4 fruit fly cellular contexts compared by ENCODE assay signal in genomic region chr2L:4222002-4222920, dm6.
TF ChIP-seq lines count a peak whose summit lies in the region.

No protein-coding gene starts in this region.

- TF ChIP-seq CTCF in whole organism, embryonic (GFP tag; optimal IDR thresholded peaks at IDR 0.05; lab: Kevin White, UChicago): no peak

TF ChIP-seq in whole organism, embryonic, 481 proteins besides CTCF, POLR2A, EP300 and RAD21 (continues in another document):
- peak; percentile 56; the same call in 1 of the 3 replicates for TF ChIP-seq CG6175 (GFP tag; IDR thresholded peaks at IDR 0.05; lab: Robert Waterston, UW)
- no peak for TF ChIP-seq CG34224 (GFP tag; IDR thresholded peaks at IDR 0.05; lab: Robert Waterston, UW; ENCODE audit: partially characterized antibody)
- TF ChIP-seq ind (GFP tag; optimal IDR thresholded peaks at IDR 0.05; lab: Kevin White, UChicago): no peak
- no peak for TF ChIP-seq pb (GFP tag; optimal IDR thresholded peaks at IDR 0.05; lab: Kevin White, UChicago)
- peak; percentile 66 for TF ChIP-seq CG10979 (tag; optimal IDR thresholded peaks at IDR 0.05; lab: Kevin White, UChicago)
- peak; percentile 80 for TF ChIP-seq kni (GFP tag; optimal IDR thresholded peaks at IDR 0.05; lab: Kevin White, UChicago)
- TF ChIP-seq z (GFP tag; IDR thresholded peaks at IDR 0.05; lab: Robert Waterston, UW): peak; percentile 47; the same call in 1 of the 3 replicates
- peak; percentile 46 for TF ChIP-seq gem (tag; optimal IDR thresholded peaks at IDR 0.05; lab: Kevin White, UChicago)
- no peak for TF ChIP-seq bcd (GFP tag; optimal IDR thresholded peaks at IDR 0.05; lab: Kevin White, UChicago)
- TF ChIP-seq CG17829 (tag; optimal IDR thresholded peaks at IDR 0.05; lab: Kevin White, UChicago): peak; percentile 32
- TF ChIP-seq ATbp (GFP tag; optimal IDR thresholded peaks at IDR 0.05; lab: Kevin White, UChicago): no peak
- peak; percentile 75; the same call in 2 of the 3 replicates for TF ChIP-seq CG17361 (GFP tag; IDR thresholded peaks at IDR 0.05; lab: Robert Waterston, UW)
- no peak for TF ChIP-seq Xbp1 (GFP tag; optimal IDR thresholded peaks at IDR 0.05; lab: Kevin White, UChicago)
- TF ChIP-seq abd-A (tag; optimal IDR thresholded peaks at IDR 0.05; lab: Kevin White, UChicago): peak; percentile 18
- TF ChIP-seq gt (GFP tag; IDR thresholded peaks at IDR 0.05; lab: Robert Waterston, UW): no peak
- TF ChIP-seq run (tag; optimal IDR thresholded peaks at IDR 0.05; lab: Kevin White, UChicago): no peak
- no peak for TF ChIP-seq Dek (tag; optimal IDR thresholded peaks at IDR 0.05; lab: Kevin White, UChicago)
- TF ChIP-seq Atf3 (GFP tag; optimal IDR thresholded peaks at IDR 0.05; lab: Kevin White, UChicago): no peak
- TF ChIP-seq wek (GFP tag; optimal IDR thresholded peaks at IDR 0.05; lab: Kevin White, UChicago): no peak
- TF ChIP-seq Xrp1 (GFP tag; IDR thresholded peaks at IDR 0.05; lab: Robert Waterston, UW): peak; percentile 58
- no peak for TF ChIP-seq CG10209 (GFP tag; optimal IDR thresholded peaks at IDR 0.05; lab: Kevin White, UChicago)
- no peak for TF ChIP-seq Adf1 (GFP tag; IDR thresholded peaks at IDR 0.05; lab: Robert Waterston, UW)
- no peak for TF ChIP-seq Dref (GFP tag; IDR thresholded peaks at IDR 0.05; lab: Robert Waterston, UW)

TF ChIP-seq in whole organism, prepupa, 60 proteins besides CTCF, POLR2A, EP300 and RAD21 (continues in another document):
- TF ChIP-seq vri (GFP tag; optimal IDR thresholded peaks at IDR 0.05; lab: Kevin White, UChicago): peak; percentile 57
- peak; percentile 87 for TF ChIP-seq dac (GFP tag; optimal IDR thresholded peaks at IDR 0.05; lab: Kevin White, UChicago)
- peak; percentile 92 for TF ChIP-seq OdsH (GFP tag; optimal IDR thresholded peaks at IDR 0.05; lab: Kevin White, UChicago)
- peak; percentile 90 for TF ChIP-seq svp (GFP tag; lab: Kevin White, UChicago)
- TF ChIP-seq cyc (GFP tag; optimal IDR thresholded peaks at IDR 0.05; lab: Kevin White, UChicago): peak; percentile 67
- TF ChIP-seq Sox102F (GFP tag; optimal IDR thresholded peaks at IDR 0.05; lab: Kevin White, UChicago): peak; percentile 59
- TF ChIP-seq topi (GFP tag; optimal IDR thresholded peaks at IDR 0.05; lab: Kevin White, UChicago): peak; percentile 63
- peak; percentile 90 for TF ChIP-seq Met (GFP tag; optimal IDR thresholded peaks at IDR 0.05; lab: Kevin White, UChicago)
- peak; percentile 85 for TF ChIP-seq CG6792 (GFP tag; optimal IDR thresholded peaks at IDR 0.05; lab: Kevin White, UChicago)
- TF ChIP-seq CG8632 (GFP tag; optimal IDR thresholded peaks at IDR 0.05; lab: Kevin White, UChicago): peak; percentile 65
- peak; percentile 64 to 80 for TF ChIP-seq ss (GFP tag; optimal IDR thresholded peaks at IDR 0.05; lab: Kevin White, UChicago)
- TF ChIP-seq Eip75B (GFP tag; optimal IDR thresholded peaks at IDR 0.05; lab: Kevin White, UChicago): peak; percentile 87
- peak; percentile 85 for TF ChIP-seq CG15336 (GFP tag; IDR thresholded peaks at IDR 0.05; lab: Robert Waterston, UW)
- TF ChIP-seq Smox (GFP tag; optimal IDR thresholded peaks at IDR 0.05; lab: Kevin White, UChicago): peak; percentile 73
- TF ChIP-seq CG3032 (tag; optimal IDR thresholded peaks at IDR 0.05; lab: Kevin White, UChicago): peak; percentile 96
- TF ChIP-seq CG8319 (GFP tag; optimal IDR thresholded peaks at IDR 0.05; lab: Kevin White, UChicago): peak; percentile 82
- peak; percentile 61 for TF ChIP-seq Ets21C (GFP tag; optimal IDR thresholded peaks at IDR 0.05; lab: Kevin White, UChicago)
- TF ChIP-seq esn (GFP tag; optimal IDR thresholded peaks at IDR 0.05; lab: Kevin White, UChicago): peak; percentile 84
- TF ChIP-seq salr (GFP tag; optimal IDR thresholded peaks at IDR 0.05; lab: Kevin White, UChicago): peak; percentile 70 to 87
- peak; percentile 78 for TF ChIP-seq CG3919 (GFP tag; optimal IDR thresholded peaks at IDR 0.05; lab: Kevin White, UChicago)
- TF ChIP-seq Hr38 (GFP tag; optimal IDR thresholded peaks at IDR 0.05; lab: Kevin White, UChicago): no peak
- TF ChIP-seq spab (GFP tag; optimal IDR thresholded peaks at IDR 0.05; lab: Kevin White, UChicago): peak; percentile 97
- peak; percentile 71 for TF ChIP-seq net (GFP tag; optimal IDR thresholded peaks at IDR 0.05; lab: Kevin White, UChicago)
- peak; percentile 74 for TF ChIP-seq Gug (GFP tag; IDR thresholded peaks at IDR 0.05; lab: Robert Waterston, UW)

TF ChIP-seq in whole organism, pupa, 21 proteins besides CTCF, POLR2A, EP300 and RAD21:
- TF ChIP-seq EcR (GFP tag; optimal IDR thresholded peaks at IDR 0.05; lab: Kevin White, UChicago) (no peak), gl (tag; optimal IDR thresholded peaks at IDR 0.05; lab: Kevin White, UChicago) (peak; percentile 81), CG34367 (tag; optimal IDR thresholded peaks at IDR 0.05; lab: Kevin White, UChicago) (peak; percentile 73), CG12605 (GFP tag; IDR thresholded peaks at IDR 0.05; lab: Robert Waterston, UW) (no peak; the same call in 1 of the 2 replicates), CG13204 (GFP tag; optimal IDR thresholded peaks at IDR 0.05; lab: Kevin White, UChicago) (peak; percentile 73), D1 (tag; optimal IDR thresholded peaks at IDR 0.05; lab: Kevin White, UChicago) (peak; percentile 94), CG15710 (tag; optimal IDR thresholded peaks at IDR 0.05; lab: Kevin White, UChicago) (peak; percentile 95), Pif1A (GFP tag; optimal IDR thresholded peaks at IDR 0.05; lab: Kevin White, UChicago) (peak; percentile 73), CG8301 (tag; optimal IDR thresholded peaks at IDR 0.05; lab: Kevin White, UChicago) (peak; percentile 96), CG8159 (tag; optimal IDR thresholded peaks at IDR 0.05; lab: Kevin White, UChicago) (peak; percentile 98), fd96Ca (GFP tag; IDR thresholded peaks at IDR 0.05; lab: Robert Waterston, UW) (no peak), Pif1B (GFP tag; optimal IDR thresholded peaks at IDR 0.05; lab: Kevin White, UChicago) (peak; percentile 42), Ets98B (GFP tag; IDR thresholded peaks at IDR 0.05; lab: Robert Waterston, UW) (no peak), rn (GFP tag; IDR thresholded peaks at IDR 0.05; lab: Robert Waterston, UW) (peak; percentile 63), CG17806 (tag; optimal IDR thresholded peaks at IDR 0.05; lab: Kevin White, UChicago) (peak; percentile 94), CG4496 (GFP tag; IDR thresholded peaks at IDR 0.05; lab: Robert Waterston, UW) (peak; percentile 71), CG9948 (tag; optimal IDR thresholded peaks at IDR 0.05; lab: Kevin White, UChicago) (peak; percentile 97), CG32121 (GFP tag; IDR thresholded peaks at IDR 0.05; lab: Robert Waterston, UW) (peak; percentile 56), CG10348 (GFP tag; IDR thresholded peaks at IDR 0.05; lab: Robert Waterston, UW) (no peak), Snoo (tag; optimal IDR thresholded peaks at IDR 0.05; lab: Kevin White, UChicago) (peak; percentile 48), CG14655 (GFP tag; optimal IDR thresholded peaks at IDR 0.05; lab: Kevin White, UChicago) (peak; percentile 97)

TF ChIP-seq in whole organism, wandering third instar larva, 38 proteins besides CTCF, POLR2A, EP300 and RAD21 (continues in another document):
- TF ChIP-seq Hnf4 (GFP tag; optimal IDR thresholded peaks at IDR 0.05; lab: Kevin White, UChicago) (no peak), GATAd (GFP tag; optimal IDR thresholded peaks at IDR 0.05; lab: Kevin White, UChicago) (no peak), sage (GFP tag; optimal IDR thresholded peaks at IDR 0.05; lab: Kevin White, UChicago) (peak; percentile 3), h (GFP tag; optimal IDR thresholded peaks at IDR 0.05; lab: Kevin White, UChicago) (peak; percentile 73), fru (GFP tag; optimal IDR thresholded peaks at IDR 0.05; lab: Kevin White, UChicago) (peak; percentile 89), CrebA (GFP tag; optimal IDR thresholded peaks at IDR 0.05; lab: Kevin White, UChicago; ENCODE audit: borderline replicate concordance) (no peak), HLH106 (tag; optimal IDR thresholded peaks at IDR 0.05; lab: Kevin White, UChicago) (peak; percentile 84), lola (GFP tag; optimal IDR thresholded peaks at IDR 0.05; lab: Kevin White, UChicago) (no peak), Rel (GFP tag; optimal IDR thresholded peaks at IDR 0.05; lab: Kevin White, UChicago) (no peak), Rel (tag; optimal IDR thresholded peaks at IDR 0.05; lab: Kevin White, UChicago) (no peak), CG9705 (GFP tag; optimal IDR thresholded peaks at IDR 0.05; lab: Kevin White, UChicago) (peak; percentile 32), tai (GFP tag; optimal IDR thresholded peaks at IDR 0.05; lab: Kevin White, UChicago) (no peak), jim (GFP tag; optimal IDR thresholded peaks at IDR 0.05; lab: Kevin White, UChicago) (no peak), Mio (GFP tag; optimal IDR thresholded peaks at IDR 0.05; lab: Kevin White, UChicago) (no peak), OdsH (GFP tag; optimal IDR thresholded peaks at IDR 0.05; lab: Kevin White, UChicago) (peak; percentile 79), brk (GFP tag; optimal IDR thresholded peaks at IDR 0.05; lab: Kevin White, UChicago) (no peak), Sp1 (GFP tag; optimal IDR thresholded peaks at IDR 0.05; lab: Kevin White, UChicago) (peak; percentile 57), Dif (GFP tag; optimal IDR thresholded peaks at IDR 0.05; lab: Kevin White, UChicago; ENCODE audit: partially characterized antibody) (peak; percentile 72), dsf (GFP tag; optimal IDR thresholded peaks at IDR 0.05; lab: Kevin White, UChicago; ENCODE audit: borderline replicate concordance) (no peak), dmrt93B (GFP tag; optimal IDR thresholded peaks at IDR 0.05; lab: Kevin White, UChicago) (peak; percentile 85), dl (GFP tag; optimal IDR thresholded peaks at IDR 0.05; lab: Kevin White, UChicago; ENCODE audit: insufficient read depth in 1 of 2, partially characterized antibody in 2 of 2) (peak; percentile 43 to 75), foxo (GFP tag; optimal IDR thresholded peaks at IDR 0.05; lab: Kevin White, UChicago) (peak in 1 of 2 experiments; percentile 63), rgr (GFP tag; optimal IDR thresholded peaks at IDR 0.05; lab: Kevin White, UChicago) (peak; percentile 63), Hr78 (GFP tag; optimal IDR thresholded peaks at IDR 0.05; lab: Kevin White, UChicago) (no peak), Jra (GFP tag; optimal IDR thresholded peaks at IDR 0.05; lab: Kevin White, UChicago) (no peak), br (GFP tag; optimal IDR thresholded peaks at IDR 0.05; lab: Kevin White, UChicago) (peak; percentile 65), Abd-B (GFP tag; optimal IDR thresholded peaks at IDR 0.05; lab: Kevin White, UChicago) (no peak), pan (optimal IDR thresholded peaks at IDR 0.05; lab: Kevin White, UChicago) (no peak), psq (GFP tag; optimal IDR thresholded peaks at IDR 0.05; lab: Kevin White, UChicago) (peak; percentile 33), Hr83 (GFP tag; optimal IDR thresholded peaks at IDR 0.05; lab: Kevin White, UChicago; ENCODE audit: poor library complexity, severe bottlenecking) (no peak), ey (GFP tag; optimal IDR thresholded peaks at IDR 0.05; lab: Kevin White, UChicago) (peak; percentile 87), Vsx2 (GFP tag; optimal IDR thresholded peaks at IDR 0.05; lab: Kevin White, UChicago; ENCODE audit: partially characterized antibody) (no peak)

Comparison
In these comparisons a context has a peak if more than half of its experiments do, and no peak if none do; other contexts are left out.
1. Of the 7 proteins assayed by ChIP-seq in both whole organism, embryonic and whole organism, prepupa: peak only in whole organism, embryonic: none; only in whole organism, prepupa: Blimp-1, CG16779, CG6854, Gug, Hr39, Lpt and 1 more; in both: none; in neither: 0.